Worm (Caenorhabditis elegans): ENCODE data around the gene sru-2.
A peak's percentile ranks its signal among the peaks of the same experiment; 100 is the strongest.

Gene sru-2

DNA sequence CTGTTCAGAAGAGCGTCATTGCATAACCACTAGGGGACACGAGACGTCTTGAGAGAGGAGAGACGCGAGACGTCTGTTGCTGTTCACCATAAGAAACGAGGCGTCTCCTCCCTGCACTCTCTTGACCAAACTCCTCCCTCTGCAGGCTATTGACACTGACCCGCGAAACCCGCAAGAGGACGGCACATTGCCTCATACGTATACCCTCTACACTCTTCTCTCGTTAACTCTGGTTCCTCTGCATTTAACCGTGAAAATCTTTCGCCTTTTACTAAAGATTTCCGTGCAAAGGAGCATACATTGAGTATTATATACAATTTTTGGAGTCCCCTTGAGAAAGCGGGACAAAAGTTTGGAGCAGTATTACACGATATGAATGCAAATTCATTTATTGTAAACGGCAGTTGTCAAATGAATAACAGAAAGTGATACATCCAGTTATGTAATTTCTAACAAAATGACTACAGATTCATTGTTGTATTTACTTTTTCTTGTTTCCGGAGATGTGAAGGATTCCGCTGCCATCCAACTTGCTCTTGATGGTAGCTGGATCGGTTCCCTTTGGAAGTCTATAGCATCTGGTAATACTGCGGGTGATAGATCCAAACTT lies 41.5 kb upstream of the sru-2 start (continued):
- TF ChIP-seq dpff-1 (tag; optimal IDR thresholded peaks at IDR 0.05) = peak; percentile 22
- TF ChIP-seq nhr-90 (tag; optimal IDR thresholded peaks at IDR 0.05) = peak; percentile 42
- peak; percentile 85 for TF ChIP-seq nhr-80 (tag; optimal IDR thresholded peaks at IDR 0.05)
- peak; percentile 39 for TF ChIP-seq B0261.1 (tag; optimal IDR thresholded peaks at IDR 0.05)
- peak; percentile 79 for TF ChIP-seq madf-6 (GFP tag; IDR thresholded peaks at IDR 0.05)
- no peak for TF ChIP-seq ztf-22 (GFP tag; optimal IDR thresholded peaks at IDR 0.05)
- TF ChIP-seq dox-1 (GFP tag; IDR thresholded peaks at IDR 0.05) = peak; percentile 96
- peak; percentile 61 for TF ChIP-seq sptf-2 (GFP tag; optimal IDR thresholded peaks at IDR 0.05)
- TF ChIP-seq egrh-3 (GFP tag; IDR thresholded peaks at IDR 0.05) = peak; percentile 78
- peak; percentile 32 for TF ChIP-seq xnd-1 (tag; optimal IDR thresholded peaks at IDR 0.05)
- TF ChIP-seq ceh-27 (GFP tag; optimal IDR thresholded peaks at IDR 0.05) = peak; percentile 94
- no peak for TF ChIP-seq mxl-1 (tag; optimal IDR thresholded peaks at IDR 0.05)
- TF ChIP-seq snpc-1.1 (tag; optimal IDR thresholded peaks at IDR 0.05; ENCODE audit: insufficient read depth) = peak; percentile 97
- peak; percentile 71 for TF ChIP-seq F33H1.4 (GFP tag; IDR thresholded peaks at IDR 0.05)
- 0 out of 2 replicates have a peak, but pooled peaks have one; percentile 20 for TF ChIP-seq ztf-6 (GFP tag; IDR thresholded peaks at IDR 0.05)
- TF ChIP-seq sea-2 (GFP tag; IDR thresholded peaks at IDR 0.05) = no peak
- TF ChIP-seq athp-1 (tag; optimal IDR thresholded peaks at IDR 0.05) = peak; percentile 45
- TF ChIP-seq attf-3 (GFP tag; conservative IDR thresholded peaks at IDR 0.05) = peak; percentile 77
- peak; percentile 74; the same call in 1 of the 2 replicates for TF ChIP-seq Y53F4B.3 (GFP tag; IDR thresholded peaks at IDR 0.05)
- TF ChIP-seq let-526 (GFP tag; IDR thresholded peaks at IDR 0.05) = peak; percentile 77
- peak; percentile 56; the same call in 1 of the 2 replicates for TF ChIP-seq B0019.2 (GFP tag; conservative IDR thresholded peaks at IDR 0.05)
- no peak for TF ChIP-seq nhr-27 (tag; optimal IDR thresholded peaks at IDR 0.05)
- 0 out of 2 replicates have a peak, but pooled peaks have one; percentile 10 for TF ChIP-seq ztf-25 (GFP tag; IDR thresholded peaks at IDR 0.05)
- peak; percentile 62 for TF ChIP-seq chd-7 (tag; optimal IDR thresholded peaks at IDR 0.05)
- no peak for TF ChIP-seq T26A5.8 (tag; optimal IDR thresholded peaks at IDR 0.05)
- peak; percentile 90 for TF ChIP-seq F49E8.2 (tag; optimal IDR thresholded peaks at IDR 0.05; ENCODE audit: insufficient read depth)
- peak; percentile 49 for TF ChIP-seq madf-8 (GFP tag; conservative IDR thresholded peaks at IDR 0.05)
- 0 out of 2 replicates have a peak, but pooled peaks have one; percentile 16 for TF ChIP-seq egl-18 (GFP tag; IDR thresholded peaks at IDR 0.05)
- no peak for TF ChIP-seq lag-1 (GFP tag; IDR thresholded peaks at IDR 0.05)
- no peak for TF ChIP-seq hlh-26 (GFP tag; conservative IDR thresholded peaks at IDR 0.05)
- peak; percentile 92 for TF ChIP-seq hmg-1.2 (GFP tag; IDR thresholded peaks at IDR 0.05)
- peak; percentile 91 for TF ChIP-seq ekl-4 (GFP tag; IDR thresholded peaks at IDR 0.05)
- 0 out of 2 replicates have a peak, but pooled peaks have one; percentile 22 for TF ChIP-seq cebp-2 (GFP tag; IDR thresholded peaks at IDR 0.05)
- TF ChIP-seq ceh-100 (GFP tag; IDR thresholded peaks at IDR 0.05) = peak; percentile 84
- TF ChIP-seq efl-1 (GFP tag; optimal IDR thresholded peaks at IDR 0.05) = peak; percentile 47
- TF ChIP-seq Y79H2A.3 (GFP tag; conservative IDR thresholded peaks at IDR 0.05) = peak; percentile 37; the same call in 1 of the 2 replicates
- TF ChIP-seq ccch-3 (GFP tag; optimal IDR thresholded peaks at IDR 0.05) = no peak
- TF ChIP-seq ceh-79 (tag; optimal IDR thresholded peaks at IDR 0.05) = no peak
- TF ChIP-seq tbp1 (GFP tag; optimal IDR thresholded peaks at IDR 0.05) = peak; percentile 81
- TF ChIP-seq ets-4 (GFP tag; optimal IDR thresholded peaks at IDR 0.05) = no peak
- peak; percentile 60; the same call in 1 of the 2 replicates for TF ChIP-seq C06A6.2 (GFP tag; conservative IDR thresholded peaks at IDR 0.05)
- TF ChIP-seq C17E4.6 (GFP tag; IDR thresholded peaks at IDR 0.05) = peak; percentile 65
- peak; percentile 76 for TF ChIP-seq lir-1 (GFP tag; conservative IDR thresholded peaks at IDR 0.05)
- TF ChIP-seq B0336.3 (GFP tag; IDR thresholded peaks at IDR 0.05) = peak; percentile 95
- TF ChIP-seq unc-62 (GFP tag; optimal IDR thresholded peaks at IDR 0.05) = peak; percentile 4
- no peak for TF ChIP-seq rec-8 (tag; optimal IDR thresholded peaks at IDR 0.05)
- peak; percentile 86 for TF ChIP-seq atf-7 (tag; optimal IDR thresholded peaks at IDR 0.05)
- TF ChIP-seq ztf-18 (tag; optimal IDR thresholded peaks at IDR 0.05) = peak; percentile 69

Data from whole organism, young adult.